Worm (Caenorhabditis elegans): ENCODE measurements around the gene clec-144.

clec-144 gene

ce11 chrII:11813895-11814369 is 18.4 kb downstream of the clec-144 start, which contains the start of gene F43G6.8 (continued):
- TF ChIP-seq C34B4.2 (tag; optimal IDR thresholded peaks at IDR 0.05) (no peak), ces-1 (GFP tag; optimal IDR thresholded peaks at IDR 0.05) (no peak), nhr-85 (tag) (no peak), hlh-4 (tag; optimal IDR thresholded peaks at IDR 0.05) (no peak), egl-27 (tag; optimal IDR thresholded peaks at IDR 0.05) (no peak), aha-1 (tag; optimal IDR thresholded peaks at IDR 0.05) (no peak), nhr-90 (tag; optimal IDR thresholded peaks at IDR 0.05; ENCODE audit: poor library complexity) (no peak), fkh-4 (tag; optimal IDR thresholded peaks at IDR 0.05; ENCODE audit: borderline replicate concordance) (no peak), jun-1 (tag; optimal IDR thresholded peaks at IDR 0.05) (peak; percentile 12), rnt-1 (tag; optimal IDR thresholded peaks at IDR 0.05) (peak; percentile 56), nhr-237 (tag; optimal IDR thresholded peaks at IDR 0.05) (no peak), hlh-17 (GFP tag; optimal IDR thresholded peaks at IDR 0.05; ENCODE audit: borderline replicate concordance) (no peak), ztf-11 (tag; optimal IDR thresholded peaks at IDR 0.05) (no peak), efl-1 (optimal IDR thresholded peaks at IDR 0.05) (peak; percentile 53 to 64), efl-1 (GFP tag; optimal IDR thresholded peaks at IDR 0.05 in 1 of 2) (peak; percentile 27 to 92), nhr-12 (tag; optimal IDR thresholded peaks at IDR 0.05) (no peak), nhr-77 (tag; optimal IDR thresholded peaks at IDR 0.05) (no peak), lin-39 (tag; optimal IDR thresholded peaks at IDR 0.05) (no peak), fos-1 (tag; optimal IDR thresholded peaks at IDR 0.05) (no peak), blmp-1 (tag; optimal IDR thresholded peaks at IDR 0.05) (peak; percentile 97), dsc-1 (tag; optimal IDR thresholded peaks at IDR 0.05) (no peak), elt-2 (tag; optimal IDR thresholded peaks at IDR 0.05) (no peak), ceh-88 (GFP tag; IDR thresholded peaks at IDR 0.05) (no peak), vab-15 (tag; optimal IDR thresholded peaks at IDR 0.05) (no peak), F16B12.6 (tag; optimal IDR thresholded peaks at IDR 0.05) (no peak), unc-130 (tag; optimal IDR thresholded peaks at IDR 0.05) (peak; percentile 58), unc-30 (tag; optimal IDR thresholded peaks at IDR 0.05) (no peak), nhr-20 (tag; optimal IDR thresholded peaks at IDR 0.05) (peak; percentile 59), lin-35 (GFP tag; optimal IDR thresholded peaks at IDR 0.05) (peak; percentile 46 to 64), C16A3.4 (tag; optimal IDR thresholded peaks at IDR 0.05) (peak; percentile 37), pax-3 (tag; optimal IDR thresholded peaks at IDR 0.05) (no peak), skn-1 (tag; optimal IDR thresholded peaks at IDR 0.05) (peak; percentile 21), tbx-2 (tag; optimal IDR thresholded peaks at IDR 0.05) (no peak), ama-1 (optimal IDR thresholded peaks at IDR 0.05) (peak; percentile 52), nhr-19 (GFP tag; conservative IDR thresholded peaks at IDR 0.05) (no peak), mdl-1 (tag; optimal IDR thresholded peaks at IDR 0.05) (peak in 1 of 2 experiments; percentile 76), snpc-4 (tag; optimal IDR thresholded peaks at IDR 0.05) (peak; percentile 44), lin-14 (GFP tag; optimal IDR thresholded peaks at IDR 0.05) (peak; percentile 76), zag-1 (tag; optimal IDR thresholded peaks at IDR 0.05) (no peak), fkh-8 (tag; optimal IDR thresholded peaks at IDR 0.05) (peak; percentile 75), hpl-2 (GFP tag; optimal IDR thresholded peaks at IDR 0.05) (no peak), zip-4 (GFP tag; optimal IDR thresholded peaks at IDR 0.05) (no peak), nhr-84 (tag; optimal IDR thresholded peaks at IDR 0.05) (no peak)

ce11 chrII:11811241-11811640 is 21.1 kb downstream of the clec-144 start:
- TF ChIP-seq ztf-11 (tag; optimal IDR thresholded peaks at IDR 0.05) (no peak), unc-62 (GFP tag; optimal IDR thresholded peaks at IDR 0.05) (no peak), C34B4.2 (tag; optimal IDR thresholded peaks at IDR 0.05) (no peak), rnt-1 (tag; optimal IDR thresholded peaks at IDR 0.05) (no peak), ceh-63 (GFP tag; optimal IDR thresholded peaks at IDR 0.05) (no peak), lir-3 (tag; optimal IDR thresholded peaks at IDR 0.05; ENCODE audit: poor library complexity) (no peak), efl-3 (GFP tag; optimal IDR thresholded peaks at IDR 0.05) (no peak), unc-98 (GFP tag; IDR thresholded peaks at IDR 0.05) (no peak), swsn-7 (tag; optimal IDR thresholded peaks at IDR 0.05) (no peak), nhr-85 (tag) (no peak), vab-15 (tag; optimal IDR thresholded peaks at IDR 0.05) (no peak), dpl-1 (GFP tag; optimal IDR thresholded peaks at IDR 0.05) (no peak), C04F5.9 (tag; optimal IDR thresholded peaks at IDR 0.05) (no peak), irx-1 (tag; optimal IDR thresholded peaks at IDR 0.05) (no peak), lin-15B (tag; optimal IDR thresholded peaks at IDR 0.05) (no peak), lsy-2 (tag; optimal IDR thresholded peaks at IDR 0.05) (no peak), tlp-1 (tag; optimal IDR thresholded peaks at IDR 0.05) (no peak), nhr-11 (tag; optimal IDR thresholded peaks at IDR 0.05) (no peak), hpl-2 (GFP tag; optimal IDR thresholded peaks at IDR 0.05) (no peak)
